Worm (Caenorhabditis elegans): Measurements from ENCODE around the gene zipt-16.
"Not testable (repeated sequence)": the region's sequence is repeated elsewhere in the genome, so short reads cannot be mapped to it uniquely, and the experiment has no call there.

Gene zipt-16

ce11 chrV:11459255-11459654 is 3.6 kb upstream of the zipt-16 start, which contains the start of gene T11F9.1:
Gene T11F9.1 (plus strand): TSS chrV:11459555.
- TF ChIP-seq tra-4 (tag; optimal IDR thresholded peaks at IDR 0.05) (no peak), flt-1 (GFP tag; IDR thresholded peaks at IDR 0.05) (no peak), tbx-37 (GFP tag; conservative IDR thresholded peaks at IDR 0.05) (no peak), pes-1 (GFP tag; IDR thresholded peaks at IDR 0.05) (no peak), B0310.2 (tag; optimal IDR thresholded peaks at IDR 0.05) (no peak), aly-1 (tag; optimal IDR thresholded peaks at IDR 0.05) (no peak), sea-1 (GFP tag; conservative IDR thresholded peaks at IDR 0.05) (no peak)

- TF ChIP-seq ceh-36 (tag; optimal IDR thresholded peaks at IDR 0.05), result no peak
- no peak for TF ChIP-seq F13C5.2 (tag; optimal IDR thresholded peaks at IDR 0.05)
- no peak for TF ChIP-seq sea-1 (GFP tag; conservative IDR thresholded peaks at IDR 0.05)
- TF ChIP-seq B0310.2 (tag; optimal IDR thresholded peaks at IDR 0.05), result no peak
Measured at ce11 chrV:11470210-11470713, 7.4 kb downstream of the zipt-16 start, which contains the start of gene aat-6. Gene aat-6 (minus strand): TSS chrV:11470663.

DNA sequence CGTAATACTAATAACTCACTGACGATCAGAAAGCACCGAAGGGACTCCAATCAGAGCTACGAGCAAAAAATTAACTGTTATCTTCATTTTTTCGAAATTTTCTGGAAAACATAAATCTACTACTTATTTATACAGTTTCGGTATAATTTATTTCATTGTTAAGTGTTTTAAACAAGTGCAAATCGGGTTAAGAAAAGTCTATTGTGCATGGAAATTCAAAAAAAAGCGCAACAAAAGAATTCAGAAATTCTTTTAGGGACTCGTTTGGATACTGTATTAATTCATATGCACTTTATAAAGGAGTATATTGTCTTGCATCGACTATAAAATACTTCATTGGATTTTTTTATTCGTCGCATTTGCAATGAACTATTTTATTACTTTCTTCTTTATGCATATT is 9.4 kb downstream of the zipt-16 start, which contains the start of the genes nas-20 and nas-21:
nas-20 (minus strand) TSS at position 101 of the 400 bp plus-strand sequence.
nas-21 (plus strand) TSS at position 356 of the 400 bp plus-strand sequence.
- TF ChIP-seq B0310.2 (tag; optimal IDR thresholded peaks at IDR 0.05) (no peak), hnd-1 (tag; optimal IDR thresholded peaks at IDR 0.05) (no peak), flt-1 (GFP tag; IDR thresholded peaks at IDR 0.05) (no peak)

ce11 chrV:11474399-11474798 is 11.6 kb downstream of the zipt-16 start, which contains the start of gene nas-22:
Gene nas-22 (plus strand): TSS chrV:11474699.
- TF ChIP-seq F13C5.2 (tag; optimal IDR thresholded peaks at IDR 0.05) (no peak), tbx-37 (GFP tag; conservative IDR thresholded peaks at IDR 0.05) (no peak), scrt-1 (GFP tag; IDR thresholded peaks at IDR 0.05) (no peak), tra-4 (tag; optimal IDR thresholded peaks at IDR 0.05) (no peak), aly-1 (tag; optimal IDR thresholded peaks at IDR 0.05) (no peak), pes-1 (GFP tag; IDR thresholded peaks at IDR 0.05) (no peak), tbx-11 (GFP tag; IDR thresholded peaks at IDR 0.05) (no peak), hmbx-1 (tag; optimal IDR thresholded peaks at IDR 0.05) (no peak), ceh-36 (tag; optimal IDR thresholded peaks at IDR 0.05) (no peak), ceh-13 (GFP tag; optimal IDR thresholded peaks at IDR 0.05) (no peak), ama-1 (optimal IDR thresholded peaks at IDR 0.05) (no peak), flt-1 (GFP tag; IDR thresholded peaks at IDR 0.05) (no peak)

- TF ChIP-seq pes-1 (GFP tag; IDR thresholded peaks at IDR 0.05); tra-4 (tag; optimal IDR thresholded peaks at IDR 0.05); aly-1 (tag; optimal IDR thresholded peaks at IDR 0.05): not testable (repeated sequence)
Measured at ce11 chrV:11475638-11476037, 12.8 kb downstream of the zipt-16 start, which contains the start of gene T11F9.7. Gene T11F9.7 (plus strand): TSS chrV:11475938.

ce11 chrV:11479406-11479805 is 16.6 kb downstream of the zipt-16 start, which contains the start of gene T11F9.22:
Gene T11F9.22 (plus strand): TSS chrV:11479706.
- no peak for TF ChIP-seq tra-4 (tag; optimal IDR thresholded peaks at IDR 0.05)
- no peak for TF ChIP-seq aly-1 (tag; optimal IDR thresholded peaks at IDR 0.05)
- no peak for TF ChIP-seq ama-1 (optimal IDR thresholded peaks at IDR 0.05)
- no peak for TF ChIP-seq B0310.2 (tag; optimal IDR thresholded peaks at IDR 0.05)
- no peak for TF ChIP-seq hmg-4 (GFP tag; optimal IDR thresholded peaks at IDR 0.05)
- TF ChIP-seq tbx-37 (GFP tag; conservative IDR thresholded peaks at IDR 0.05), result no peak
- TF ChIP-seq pes-1 (GFP tag; IDR thresholded peaks at IDR 0.05), result no peak
- no peak for TF ChIP-seq sea-1 (GFP tag; conservative IDR thresholded peaks at IDR 0.05)
- TF ChIP-seq F13C5.2 (tag; optimal IDR thresholded peaks at IDR 0.05), result no peak
- no peak for TF ChIP-seq flt-1 (GFP tag; IDR thresholded peaks at IDR 0.05)
- TF ChIP-seq ceh-13 (GFP tag; optimal IDR thresholded peaks at IDR 0.05), result no peak
- no peak for TF ChIP-seq hmbx-1 (tag; optimal IDR thresholded peaks at IDR 0.05)
- TF ChIP-seq tbx-11 (GFP tag; IDR thresholded peaks at IDR 0.05), result no peak
- no peak for TF ChIP-seq hnd-1 (tag; optimal IDR thresholded peaks at IDR 0.05)

- TF ChIP-seq flt-1 (GFP tag; IDR thresholded peaks at IDR 0.05); ama-1 (optimal IDR thresholded peaks at IDR 0.05); tbx-37 (GFP tag; conservative IDR thresholded peaks at IDR 0.05): not testable (repeated sequence)
Measured at ce11 chrV:11480734-11481133, 17.9 kb downstream of the zipt-16 start, which contains the start of gene T11F9.14. Gene T11F9.14 (minus strand): TSS chrV:11480834.

DNA sequence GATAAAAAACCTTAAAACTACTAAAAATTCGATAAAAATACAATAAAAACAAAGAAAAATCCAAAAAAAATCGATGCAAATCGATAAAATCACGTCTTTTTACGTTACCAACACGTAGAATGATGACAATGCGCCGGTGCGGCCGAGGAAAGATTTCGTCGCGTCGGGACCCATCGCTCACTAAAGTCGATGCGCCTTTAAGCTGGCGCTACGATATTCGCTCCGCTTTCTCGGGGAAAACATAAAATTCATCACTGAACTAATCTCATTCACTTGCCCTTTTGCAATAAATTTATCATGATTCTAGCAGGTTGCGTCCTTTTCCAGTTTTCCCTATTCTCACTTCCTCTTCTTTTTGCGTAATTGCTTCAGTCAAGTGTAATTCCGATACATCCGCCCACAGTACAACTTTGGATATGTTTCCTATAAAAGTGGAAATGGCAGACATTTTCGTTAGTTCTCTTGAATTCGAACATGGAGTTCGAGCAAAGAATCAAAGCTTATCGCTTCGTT is 20.8 kb downstream of the zipt-16 start, which contains the start of gene col-157:
col-157 (plus strand) TSS at position 463 of the 513 bp plus-strand sequence.
- TF ChIP-seq ets-7, F13C5.2, hmbx-1 (tag; optimal IDR thresholded peaks at IDR 0.05): not testable (repeated sequence)

ce11 chrV:11484404-11484803 is 21.6 kb downstream of the zipt-16 start:
- TF ChIP-seq tra-4 (tag; optimal IDR thresholded peaks at IDR 0.05), result no peak
- 0 out of 2 replicates have a peak, but pooled peaks have one; percentile 9 for TF ChIP-seq tbx-11 (GFP tag; IDR thresholded peaks at IDR 0.05)
